Worm (Caenorhabditis elegans) whole organism, midembryonic: ENCODE results near the gene arid-1.

Experiments
- T22C8.4 ChIP-seq: fragments of 200-800 bp; sonication (Bioruptor generic); IDR thresholded peaks from 2 replicates; pipeline ENCODE4 v1.3.6; 2022; ENCODE audit warnings: missing genetic modification characterization, missing compliant biosample characterization
- cog-1 ChIP-seq: sonication (generic microtip); optimal IDR thresholded peaks from 2 replicates; lab custom pipeline; 2016; ENCODE audit warnings: missing genetic modification characterization, missing compliant biosample characterization
- flt-1 ChIP-seq: fragments of 200-800 bp; sonication (Bioruptor generic); IDR thresholded peaks from 2 replicates; pipeline ENCODE4 v1.3.6; 2022; ENCODE audit warnings: missing genetic modification characterization, missing compliant biosample characterization
- klf-2 ChIP-seq: fragments of 200-800 bp; sonication (Bioruptor generic); conservative IDR thresholded peaks from 2 replicates; pipeline ENCODE4 v1.3.6; 2022; ENCODE audit warnings: missing genetic modification reagents, missing genetic modification characterization, missing compliant biosample characterization
- med-1 ChIP-seq: sonication (generic microtip); optimal IDR thresholded peaks from 2 replicates; lab custom pipeline; 2017; ENCODE audit warnings: missing genetic modification characterization, mild to moderate bottlenecking, missing compliant biosample characterization, antibody characterized with exemption, missing genetic modification reagents; ENCODE audit not compliant: insufficient read depth
- ref-1 ChIP-seq: fragments of 200-800 bp; sonication (Bioruptor generic); conservative IDR thresholded peaks from 2 replicates; pipeline ENCODE4 v1.3.6; 2022; ENCODE audit warnings: missing genetic modification reagents, missing genetic modification characterization, missing compliant biosample characterization
- tab-1 ChIP-seq: fragments of 200-800 bp; sonication (Bioruptor generic); IDR thresholded peaks from 2 replicates; pipeline ENCODE4 v1.3.6; 2022; ENCODE audit warnings: missing genetic modification characterization, missing compliant biosample characterization
- ztf-23 ChIP-seq: fragments of 200-800 bp; sonication (Bioruptor generic); IDR thresholded peaks from 2 replicates; pipeline ENCODE4 v1.3.6; 2022; ENCODE audit warnings: missing genetic modification reagents, missing genetic modification characterization, missing compliant biosample characterization
- ztf-29 ChIP-seq: fragments of 200-800 bp; sonication (Bioruptor generic); IDR thresholded peaks from 2 replicates; pipeline ENCODE4 v1.3.6; 2022; ENCODE audit warnings: missing genetic modification reagents, missing genetic modification characterization, missing compliant biosample characterization

DNA sequence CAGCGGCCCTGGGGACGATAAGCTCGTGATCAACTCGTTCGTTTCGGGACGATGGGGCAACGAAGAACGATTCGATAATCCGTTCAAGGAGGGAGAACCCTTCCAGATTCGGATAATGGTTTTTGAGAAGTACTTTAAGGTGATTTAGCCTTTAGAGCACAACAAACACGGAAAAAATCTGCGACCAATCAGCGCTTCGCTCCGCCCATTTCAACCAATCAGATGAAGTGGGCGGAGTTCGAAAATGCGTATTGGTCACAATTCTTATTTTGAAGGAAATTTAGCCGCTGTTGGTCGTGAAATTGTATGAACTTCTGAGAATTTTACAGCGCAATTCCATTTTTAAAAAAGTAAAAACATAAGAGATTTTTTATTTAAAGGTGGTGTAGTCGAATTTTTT is 20.8 kb downstream of the arid-1 start:
- no peak for TF ChIP-seq klf-2 (GFP tag; lab: Robert Waterston, UW)
- no peak for TF ChIP-seq ztf-23 (GFP tag; lab: Robert Waterston, UW)
- no peak for TF ChIP-seq flt-1 (GFP tag; lab: Robert Waterston, UW)
- TF ChIP-seq tab-1 (GFP tag; lab: Robert Waterston, UW) = no peak
- no peak for TF ChIP-seq ztf-29 (GFP tag; lab: Robert Waterston, UW)
- TF ChIP-seq med-1 = no peak
- no peak for TF ChIP-seq ref-1 (GFP tag; lab: Robert Waterston, UW)
- no peak for TF ChIP-seq cog-1
- no peak for TF ChIP-seq T22C8.4 (GFP tag; lab: Robert Waterston, UW)
